Fruit fly (Drosophila melanogaster) whole organism, pupa: Measurements from ENCODE around the gene Urm1.

Experiments
- CG17806 ChIP-seq: fragments of 200-800 bp; sonication (Bioruptor generic); optimal IDR thresholded peaks from 2 replicates; lab custom pipeline; 2018; ENCODE audit warnings: missing biosample characterization, mild to moderate bottlenecking, missing genetic modification characterization, moderate library complexity
- CG32121 ChIP-seq: fragments of 200-800 bp; sonication (Bioruptor generic); IDR thresholded peaks from 2 replicates; pipeline ENCODE4 v1.3.6; 2022; ENCODE audit warnings: missing biosample characterization, missing genetic modification characterization
- CG4496 ChIP-seq: fragments of 200-800 bp; sonication (Bioruptor generic); IDR thresholded peaks from 3 replicates; pipeline ENCODE4 v1.3.6; 2022; ENCODE audit warnings: missing biosample characterization, missing genetic modification characterization
- CG8301 ChIP-seq: fragments of 200-800 bp; sonication (Bioruptor generic); optimal IDR thresholded peaks from 2 replicates; lab custom pipeline; 2018; ENCODE audit warnings: missing biosample characterization, mild to moderate bottlenecking, missing genetic modification characterization
- CG9948 ChIP-seq: fragments of 200-800 bp; sonication (Bioruptor generic); optimal IDR thresholded peaks from 2 replicates; lab custom pipeline; 2018; ENCODE audit warnings: missing biosample characterization, mild to moderate bottlenecking, missing genetic modification characterization, moderate library complexity
- EcR ChIP-seq: fragments of 200-800 bp; sonication (Bioruptor generic); optimal IDR thresholded peaks from 3 replicates; lab custom pipeline; 2019; ENCODE audit warnings: missing biosample characterization, missing genetic modification characterization, mild to moderate bottlenecking, moderate library complexity, missing genetic modification reagents
- Ets98B ChIP-seq: fragments of 200-800 bp; sonication (Bioruptor generic); IDR thresholded peaks from 2 replicates; pipeline ENCODE4 v1.3.6; 2022; ENCODE audit warnings: missing biosample characterization, missing genetic modification characterization
- gl ChIP-seq: fragments of 200-800 bp; sonication (Bioruptor generic); optimal IDR thresholded peaks from 2 replicates; lab custom pipeline; 2018; ENCODE audit warnings: missing biosample characterization, mild to moderate bottlenecking, missing genetic modification characterization

DNA sequence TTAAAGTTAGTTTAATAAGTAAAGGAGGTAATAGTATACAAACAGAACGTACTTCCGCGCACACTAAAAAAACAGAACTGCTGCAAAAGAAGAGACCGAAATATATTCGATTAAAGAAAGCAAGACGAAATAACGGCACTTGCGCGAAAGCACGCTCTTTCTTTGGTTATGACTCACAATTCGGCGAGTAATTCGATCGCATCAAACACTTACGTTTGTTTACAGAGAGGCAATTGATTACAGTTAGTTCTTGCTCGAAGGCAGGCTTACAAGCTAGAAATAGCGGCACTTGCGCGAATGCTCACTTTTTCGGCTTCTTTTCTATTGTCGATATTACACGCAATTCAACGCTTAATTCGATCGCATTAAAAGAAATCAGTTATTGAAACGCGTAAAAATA lies 10.0 kb upstream of the Urm1 start, which contains the start of gene CG32373:
- TF ChIP-seq CG8301 (tag; lab: Kevin White, UChicago) (no peak), EcR (GFP tag; lab: Kevin White, UChicago) (no peak), CG9948 (tag; lab: Kevin White, UChicago) (no peak), CG32121 (GFP tag; lab: Robert Waterston, UW) (no peak), gl (tag; lab: Kevin White, UChicago) (no peak), CG17806 (no peak), Ets98B (GFP tag; lab: Robert Waterston, UW) (no peak), CG4496 (no peak)
